Fruit fly (Drosophila melanogaster) whole organism, adult: ENCODE data around the gene CG13876.

ENCODE experiments used
- CG7101 ChIP-seq: fragments of 200-800 bp; sonication (Bioruptor generic); optimal IDR thresholded peaks from 2 replicates; lab custom pipeline; 2018; ENCODE audit warnings: missing biosample characterization, mild to moderate bottlenecking, missing genetic modification characterization, moderate library complexity
- cnc ChIP-seq, 2 experiments: fragments of >200 bp; optimal IDR thresholded peaks; 2 replicates each; lab custom pipeline; 2017
- pad ChIP-seq: fragments of 200-800 bp; sonication (Bioruptor generic); optimal IDR thresholded peaks from 3 replicates; lab custom pipeline; 2017; ENCODE audit warnings: missing biosample characterization, missing genetic modification characterization, mild to moderate bottlenecking, moderate library complexity, missing genetic modification reagents

DNA sequence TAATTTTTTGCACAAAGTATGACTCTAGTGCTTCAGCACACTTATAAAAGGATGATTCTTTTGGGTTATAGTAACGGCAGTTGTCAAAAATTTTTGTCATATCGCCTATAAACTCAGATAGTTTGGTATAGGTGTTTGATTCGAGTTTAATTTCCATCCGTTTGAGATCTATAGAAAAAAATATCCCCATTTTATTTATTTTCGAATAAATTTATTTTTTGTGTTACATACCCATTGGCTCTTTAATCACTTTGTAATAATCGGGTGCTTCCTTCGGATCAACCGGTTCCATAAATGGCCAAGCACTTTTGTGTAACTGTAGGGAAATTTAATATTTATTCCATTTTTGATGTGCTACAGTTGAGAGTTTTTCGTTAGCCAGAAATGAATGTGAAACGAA lies 28.4 kb downstream of the CG13876 start:
- TF ChIP-seq cnc (optimal IDR thresholded peaks at IDR 0.05; lab: Kevin White, UChicago) (no peak), CG7101 (tag; lab: Kevin White, UChicago) (no peak), pad (no peak)
